Fruit fly (Drosophila melanogaster) whole organism, embryonic: ENCODE results near the gene NELF-B.

Experiments used
- Adf1 ChIP-seq: fragments of 200-800 bp; sonication (Bioruptor generic); IDR thresholded peaks from 2 replicates; pipeline ENCODE4 v1.3.6; 2022; ENCODE audit warnings: missing biosample characterization, missing genetic modification characterization
- Aef1 ChIP-seq: fragments of 200-800 bp; sonication (Bioruptor generic); IDR thresholded peaks from 3 replicates; pipeline ENCODE4 v1.3.6; 2022; ENCODE audit warnings: missing biosample characterization, missing genetic modification characterization
- Atf-2 ChIP-seq: fragments of 200-800 bp; sonication (Bioruptor generic); optimal IDR thresholded peaks from 2 replicates; lab custom pipeline; 2016; ENCODE audit warnings: missing biosample characterization, missing genetic modification characterization
- Bgb ChIP-seq: fragments of 200-800 bp; sonication (Bioruptor generic); IDR thresholded peaks from 2 replicates; pipeline ENCODE4 v1.3.6; 2022; ENCODE audit warnings: missing biosample characterization, missing genetic modification characterization; ENCODE audit not compliant: partially characterized antibody
- CG10979 ChIP-seq: fragments of 200-800 bp; sonication (Bioruptor generic); optimal IDR thresholded peaks from 2 replicates; lab custom pipeline; 2018; ENCODE audit warnings: missing biosample characterization, mild to moderate bottlenecking, missing genetic modification characterization, moderate library complexity
- CG12299 ChIP-seq: fragments of 200-800 bp; sonication (Bioruptor generic); optimal IDR thresholded peaks from 2 replicates; lab custom pipeline; 2018; ENCODE audit warnings: missing biosample characterization, mild to moderate bottlenecking, missing genetic modification characterization
- CG13287 ChIP-seq: fragments of 200-800 bp; sonication (Bioruptor generic); IDR thresholded peaks from 2 replicates; pipeline ENCODE4 v1.3.6; 2022; ENCODE audit warnings: missing biosample characterization, missing genetic modification characterization; ENCODE audit not compliant: partially characterized antibody
- CG14667 ChIP-seq: fragments of 200-800 bp; sonication (Bioruptor generic); IDR thresholded peaks from 2 replicates; pipeline ENCODE4 v1.3.6; 2022; ENCODE audit warnings: missing biosample characterization, missing genetic modification characterization
- CG14860 ChIP-seq: fragments of 200-800 bp; sonication (Bioruptor generic); IDR thresholded peaks from 3 replicates; pipeline ENCODE4 v1.3.6; 2022; ENCODE audit warnings: missing biosample characterization, missing genetic modification characterization; ENCODE audit not compliant: partially characterized antibody
- CG15696 ChIP-seq: fragments of 200-800 bp; sonication (Bioruptor generic); optimal IDR thresholded peaks from 2 replicates; lab custom pipeline; 2019; ENCODE audit warnings: missing biosample characterization, mild to moderate bottlenecking, missing genetic modification characterization, moderate library complexity
- CG17612 ChIP-seq: fragments of 200-800 bp; sonication (Bioruptor generic); IDR thresholded peaks from 2 replicates; pipeline ENCODE4 v1.3.6; 2022; ENCODE audit warnings: missing biosample characterization, missing genetic modification characterization
- CG17802 ChIP-seq: fragments of 200-800 bp; sonication (Bioruptor generic); optimal IDR thresholded peaks from 2 replicates; lab custom pipeline; 2018; ENCODE audit warnings: missing biosample characterization, mild to moderate bottlenecking, missing genetic modification characterization, moderate library complexity
- CG17829 ChIP-seq: fragments of 200-800 bp; optimal IDR thresholded peaks from 2 replicates; lab custom pipeline; 2019; ENCODE audit warnings: missing biosample characterization, mild to moderate bottlenecking, missing genetic modification characterization, moderate library complexity
- CG17912 ChIP-seq: fragments of 200-800 bp; sonication (Bioruptor generic); optimal IDR thresholded peaks from 2 replicates; lab custom pipeline; 2018; ENCODE audit warnings: missing biosample characterization, mild to moderate bottlenecking, missing genetic modification characterization
- CG2889 ChIP-seq: fragments of 200-800 bp; sonication (Bioruptor generic); IDR thresholded peaks from 3 replicates; pipeline ENCODE4 v1.3.6; 2022; ENCODE audit warnings: missing biosample characterization, missing genetic modification characterization
- CG32772 ChIP-seq: fragments of 200-800 bp; sonication (Bioruptor generic); IDR thresholded peaks from 2 replicates; pipeline ENCODE4 v1.3.6; 2022; ENCODE audit warnings: missing biosample characterization, missing genetic modification characterization
- CG4404 ChIP-seq: fragments of 200-800 bp; sonication (Bioruptor generic); IDR thresholded peaks from 2 replicates; pipeline ENCODE4 v1.3.6; 2022; ENCODE audit warnings: missing biosample characterization, missing genetic modification characterization
- CG5245 ChIP-seq: fragments of 200-800 bp; sonication (Bioruptor generic); optimal IDR thresholded peaks from 3 replicates; lab custom pipeline; 2016; ENCODE audit warnings: missing biosample characterization, missing genetic modification characterization
- CG6854 ChIP-seq: fragments of 200-800 bp; sonication (Bioruptor generic); optimal IDR thresholded peaks from 3 replicates; lab custom pipeline; 2017; ENCODE audit warnings: missing biosample characterization, mild to moderate bottlenecking, missing genetic modification characterization
- CG7963 ChIP-seq: fragments of 200-800 bp; sonication (Bioruptor generic); IDR thresholded peaks from 3 replicates; pipeline ENCODE4 v1.3.6; 2022; ENCODE audit warnings: missing biosample characterization, missing genetic modification characterization; ENCODE audit not compliant: partially characterized antibody
- CG9609 ChIP-seq: fragments of 200-800 bp; sonication (Bioruptor generic); optimal IDR thresholded peaks from 3 replicates; lab custom pipeline; 2016; ENCODE audit warnings: missing biosample characterization, missing genetic modification characterization
- CG9797 ChIP-seq: fragments of 200-800 bp; sonication (Bioruptor generic); optimal IDR thresholded peaks from 3 replicates; lab custom pipeline; 2018; ENCODE audit warnings: missing biosample characterization, mild to moderate bottlenecking, missing genetic modification characterization
- CHES-1-like ChIP-seq: fragments of 200-800 bp; sonication (Bioruptor generic); optimal IDR thresholded peaks from 2 replicates; lab custom pipeline; 2016; ENCODE audit warnings: missing biosample characterization, missing genetic modification characterization
- D19A ChIP-seq: fragments of 200-800 bp; optimal IDR thresholded peaks from 3 replicates; lab custom pipeline; 2019; ENCODE audit warnings: missing biosample characterization, mild to moderate bottlenecking, missing genetic modification characterization, moderate library complexity
- HLH54F ChIP-seq: fragments of 200-800 bp; sonication (Bioruptor generic); optimal IDR thresholded peaks from 3 replicates; lab custom pipeline; 2016; ENCODE audit warnings: missing biosample characterization, missing genetic modification characterization
- HmgD ChIP-seq: fragments of 200-800 bp; sonication (Bioruptor generic); optimal IDR thresholded peaks from 3 replicates; lab custom pipeline; 2016; ENCODE audit warnings: missing biosample characterization, missing genetic modification characterization
- NC2α ChIP-seq: fragments of 200-800 bp; sonication (Bioruptor generic); optimal IDR thresholded peaks from 2 replicates; lab custom pipeline; 2016; ENCODE audit warnings: missing biosample characterization, missing genetic modification characterization
- NC2β ChIP-seq: fragments of 200-800 bp; sonication (Bioruptor generic); optimal IDR thresholded peaks from 2 replicates; lab custom pipeline; 2016; ENCODE audit warnings: missing biosample characterization, missing genetic modification characterization
- NK7.1 ChIP-seq: fragments of 200-800 bp; sonication (Bioruptor generic); optimal IDR thresholded peaks from 3 replicates; lab custom pipeline; 2016; ENCODE audit warnings: missing biosample characterization, missing genetic modification characterization
- Oli ChIP-seq: fragments of 200-800 bp; sonication (Bioruptor generic); optimal IDR thresholded peaks from 2 replicates; lab custom pipeline; 2018; ENCODE audit warnings: missing biosample characterization, mild to moderate bottlenecking, missing genetic modification characterization, moderate library complexity
- Opbp ChIP-seq: fragments of 200-800 bp; sonication (Bioruptor generic); IDR thresholded peaks from 3 replicates; pipeline ENCODE4 v1.3.6; 2022; ENCODE audit warnings: missing biosample characterization, missing genetic modification characterization; ENCODE audit not compliant: partially characterized antibody
- PHDP ChIP-seq: fragments of 200-800 bp; sonication (Bioruptor generic); optimal IDR thresholded peaks from 3 replicates; lab custom pipeline; 2018; ENCODE audit warnings: missing biosample characterization, mild to moderate bottlenecking, missing genetic modification characterization, moderate library complexity
- Side ChIP-seq: fragments of 200-800 bp; sonication (Bioruptor generic); optimal IDR thresholded peaks from 2 replicates; lab custom pipeline; 2016; ENCODE audit warnings: missing biosample characterization, missing genetic modification characterization
- Trl ChIP-seq, 3 experiments: fragments of >200 bp in 2 of 3; fragments of 200-800 bp in 1 of 3; sonication (Bioruptor generic) in 1 of 3; optimal IDR thresholded peaks; 2 replicates in 1 of 3; 3 replicates in 2 of 3; lab custom pipeline; 2016 to 2017; ENCODE audit warnings: missing biosample characterization in 1 of 3, missing genetic modification characterization in 1 of 3
- az2 ChIP-seq: fragments of 200-800 bp; sonication (Bioruptor generic); optimal IDR thresholded peaks from 3 replicates; lab custom pipeline; 2016; ENCODE audit warnings: missing biosample characterization, missing genetic modification characterization
- br ChIP-seq: fragments of >200 bp; optimal IDR thresholded peaks from 2 replicates; lab custom pipeline; 2017
- disco-r ChIP-seq: fragments of 200-800 bp; sonication (Bioruptor generic); optimal IDR thresholded peaks from 2 replicates; lab custom pipeline; 2016; ENCODE audit warnings: missing biosample characterization, missing genetic modification characterization
- dm ChIP-seq: fragments of 200-800 bp; sonication (Bioruptor generic); optimal IDR thresholded peaks from 3 replicates; lab custom pipeline; 2016; ENCODE audit warnings: missing biosample characterization, missing genetic modification characterization
- dysf ChIP-seq: fragments of 200-800 bp; sonication (Bioruptor generic); IDR thresholded peaks from 3 replicates; pipeline ENCODE4 v1.3.6; 2022; ENCODE audit warnings: missing biosample characterization, missing genetic modification characterization
- fd96Cb ChIP-seq: fragments of 200-800 bp; sonication (Bioruptor generic); optimal IDR thresholded peaks from 2 replicates; lab custom pipeline; 2018; ENCODE audit warnings: missing biosample characterization, mild to moderate bottlenecking, missing genetic modification characterization, moderate library complexity
- h ChIP-seq: fragments of >200 bp; optimal IDR thresholded peaks from 2 replicates; lab custom pipeline; 2017
- jigr1 ChIP-seq: fragments of 200-800 bp; sonication (Bioruptor generic); IDR thresholded peaks from 3 replicates; pipeline ENCODE4 v1.3.6; 2022; ENCODE audit warnings: missing biosample characterization, missing genetic modification characterization
- lbe ChIP-seq: fragments of 200-800 bp; sonication (Bioruptor generic); optimal IDR thresholded peaks from 2 replicates; lab custom pipeline; 2016; ENCODE audit warnings: missing biosample characterization, mild to moderate bottlenecking, missing genetic modification characterization
- pho ChIP-seq: fragments of 200-800 bp; sonication (Bioruptor generic); optimal IDR thresholded peaks from 2 replicates; lab custom pipeline; 2016; ENCODE audit warnings: missing biosample characterization, missing genetic modification characterization
- schlank ChIP-seq: fragments of 200-800 bp; sonication (Bioruptor generic); optimal IDR thresholded peaks from 2 replicates; lab custom pipeline; 2018; ENCODE audit warnings: missing biosample characterization, mild to moderate bottlenecking, missing genetic modification characterization
- sens ChIP-seq: fragments of 200-800 bp; sonication (Bioruptor generic); peaks from one replicate; lab custom pipeline; 2016; ENCODE audit warnings: missing biosample characterization, missing genetic modification characterization
- sim ChIP-seq: fragments of 200-800 bp; sonication (Bioruptor generic); IDR thresholded peaks from 2 replicates; pipeline ENCODE4 v1.3.6; 2022; ENCODE audit warnings: missing biosample characterization, missing genetic modification characterization
- sna ChIP-seq: fragments of 200-800 bp; sonication (Bioruptor generic); IDR thresholded peaks from 2 replicates; pipeline ENCODE4 v1.3.6; 2022; ENCODE audit warnings: missing biosample characterization, missing genetic modification characterization; ENCODE audit not compliant: partially characterized antibody
- sqz ChIP-seq: fragments of 200-800 bp; sonication (Bioruptor generic); optimal IDR thresholded peaks from 3 replicates; lab custom pipeline; 2018; ENCODE audit warnings: missing biosample characterization, mild to moderate bottlenecking, missing genetic modification characterization
- zf30C ChIP-seq: fragments of 200-800 bp; sonication (Bioruptor generic); optimal IDR thresholded peaks from 3 replicates; lab custom pipeline; 2018; ENCODE audit warnings: missing biosample characterization, mild to moderate bottlenecking, missing genetic modification characterization

The NELF-B gene

dm6 chrX:7691947-7692739, 36.0 kb downstream of the NELF-B start (continued):
- TF ChIP-seq dm (peak; percentile 35), CG4404 (GFP tag; lab: Robert Waterston, UW) (no peak), Side (GFP tag; lab: Kevin White, UChicago) (peak; percentile 32), CG32772 (peak; percentile 20), CG9609 (GFP tag; lab: Kevin White, UChicago) (peak; percentile 54), CG17912 (no peak), az2 (GFP tag; lab: Kevin White, UChicago) (peak; percentile 42), sna (no peak), Aef1 (GFP tag; lab: Robert Waterston, UW) (peak; percentile 65), schlank (tag; lab: Kevin White, UChicago) (peak; percentile 63), CG6854 (GFP tag; lab: Kevin White, UChicago) (peak; percentile 75), h (lab: Kevin White, UChicago) (no peak), sqz (GFP tag; lab: Kevin White, UChicago) (no peak), D19A (tag; lab: Kevin White, UChicago) (peak; percentile 67), zf30C (GFP tag; lab: Kevin White, UChicago) (peak; percentile 78), CG17829 (peak; percentile 56), Trl (optimal IDR thresholded peaks at IDR 0.05; lab: Kevin White, UChicago) (peak; percentile 93 to 98), Trl (GFP tag; optimal IDR thresholded peaks at IDR 0.05; lab: Kevin White, UChicago) (peak; percentile 44), CG2889 (GFP tag; lab: Robert Waterston, UW) (peak; percentile 72; the same call in 2 of the 3 replicates), lbe (peak; percentile 31), CG14667 (GFP tag; lab: Robert Waterston, UW) (peak; percentile 48; the same call in 1 of the 2 replicates), disco-r (GFP tag; lab: Kevin White, UChicago) (peak; percentile 38), CG10979 (tag; lab: Kevin White, UChicago) (peak; percentile 60), Oli (tag; lab: Kevin White, UChicago) (peak; percentile 78), Atf-2 (GFP tag; lab: Kevin White, UChicago) (peak; percentile 72), NC2α (GFP tag; lab: Kevin White, UChicago) (peak; percentile 29), Adf1 (GFP tag; lab: Robert Waterston, UW) (peak; percentile 95), HLH54F (GFP tag; lab: Kevin White, UChicago) (peak; percentile 70), br (lab: Kevin White, UChicago) (no peak), PHDP (peak; percentile 82), NC2β (GFP tag; lab: Kevin White, UChicago) (peak; percentile 36), CG9797 (no peak), Opbp (no peak), CG14860 (GFP tag; lab: Robert Waterston, UW) (no peak), CG15696 (tag; lab: Kevin White, UChicago) (no peak), CG17612 (GFP tag; lab: Robert Waterston, UW) (0 out of 2 replicates have a peak, but pooled peaks have one; percentile 24), dysf (GFP tag; lab: Robert Waterston, UW) (peak; percentile 81), fd96Cb (peak; percentile 59), Bgb (GFP tag; lab: Robert Waterston, UW) (no peak), HmgD (GFP tag; lab: Kevin White, UChicago) (no peak), CG7963 (GFP tag; lab: Robert Waterston, UW) (no peak), NK7.1 (GFP tag; lab: Kevin White, UChicago) (peak; percentile 17), sens (GFP tag; lab: Kevin White, UChicago) (peak; percentile 95), CG13287 (GFP tag; lab: Robert Waterston, UW) (peak; percentile 35; the same call in 1 of the 2 replicates), CHES-1-like (GFP tag; lab: Kevin White, UChicago) (peak; percentile 95), CG17802 (tag; lab: Kevin White, UChicago) (no peak), pho (GFP tag; lab: Kevin White, UChicago) (peak; percentile 79), sim (GFP tag; lab: Robert Waterston, UW) (no peak), CG12299 (tag; lab: Kevin White, UChicago) (no peak), CG5245 (GFP tag; lab: Kevin White, UChicago) (peak; percentile 37), jigr1 (GFP tag; lab: Robert Waterston, UW) (no peak)
